Worm (Caenorhabditis elegans) whole organism, mixed stage, embryonic: ENCODE data around the gene Y32G9A.2.

Experiments used
- blmp-1 ChIP-seq: fragments of 150-350 bp; optimal IDR thresholded peaks from 2 replicates; lab custom pipeline; 2014; ENCODE audit warnings: missing biosample characterization, missing genetic modification characterization
- ceh-43 ChIP-seq: fragments of 200-800 bp; sonication (Bioruptor generic); optimal IDR thresholded peaks from 2 replicates; lab custom pipeline; 2018; ENCODE audit warnings: mild to moderate bottlenecking, missing genetic modification characterization, moderate library complexity, missing compliant biosample characterization
- ces-1 ChIP-seq: fragments of 150-350 bp; optimal IDR thresholded peaks from 2 replicates; lab custom pipeline; 2014; ENCODE audit warnings: missing biosample characterization, missing genetic modification reagents, missing genetic modification characterization
- elt-1 ChIP-seq: sonication (generic microtip); optimal IDR thresholded peaks from 2 replicates; lab custom pipeline; 2017; ENCODE audit warnings: missing genetic modification characterization, mild to moderate bottlenecking, missing compliant biosample characterization, antibody characterized with exemption, moderate library complexity, borderline replicate concordance; ENCODE audit not compliant: insufficient read depth
- lin-13 ChIP-seq: fragments of 150-350 bp; optimal IDR thresholded peaks from 2 replicates; lab custom pipeline; 2014; ENCODE audit warnings: missing biosample characterization, missing genetic modification characterization
- lsy-2 ChIP-seq: fragments of 150-350 bp; optimal IDR thresholded peaks from 2 replicates; lab custom pipeline; 2014; ENCODE audit warnings: missing biosample characterization, missing genetic modification characterization
- mep-1 ChIP-seq: fragments of 150-350 bp; optimal IDR thresholded peaks from 2 replicates; lab custom pipeline; 2017; ENCODE audit warnings: missing biosample characterization, missing genetic modification reagents, missing genetic modification characterization, inconsistent platforms
- mls-2 ChIP-seq: sonication (generic microtip); optimal IDR thresholded peaks from 2 replicates; lab custom pipeline; 2016; ENCODE audit warnings: mild to moderate bottlenecking, missing genetic modification characterization, moderate library complexity, missing compliant biosample characterization
- nhr-237 ChIP-seq: fragments of 150-350 bp; optimal IDR thresholded peaks from 2 replicates; lab custom pipeline; 2014; ENCODE audit warnings: missing biosample characterization, missing genetic modification characterization
- sem-2 ChIP-seq: fragments of 200-800 bp; sonication (Bioruptor generic); optimal IDR thresholded peaks from 2 replicates; lab custom pipeline; 2018; ENCODE audit warnings: mild to moderate bottlenecking, missing genetic modification characterization, missing compliant biosample characterization
- snpc-4 ChIP-seq: fragments of 150-350 bp; optimal IDR thresholded peaks from 2 replicates; lab custom pipeline; 2014; ENCODE audit warnings: missing biosample characterization, missing genetic modification characterization
- unc-39 ChIP-seq: fragments of 150-350 bp; optimal IDR thresholded peaks from 2 replicates; lab custom pipeline; 2014; ENCODE audit warnings: missing biosample characterization, missing genetic modification characterization
- unc-62 ChIP-seq: fragments of 150-350 bp; optimal IDR thresholded peaks from 2 replicates; lab custom pipeline; 2014; ENCODE audit warnings: missing biosample characterization, missing genetic modification reagents, missing genetic modification characterization
- ztf-11 ChIP-seq: fragments of 150-350 bp; optimal IDR thresholded peaks from 2 replicates; lab custom pipeline; 2014; ENCODE audit warnings: missing biosample characterization, missing genetic modification characterization

DNA sequence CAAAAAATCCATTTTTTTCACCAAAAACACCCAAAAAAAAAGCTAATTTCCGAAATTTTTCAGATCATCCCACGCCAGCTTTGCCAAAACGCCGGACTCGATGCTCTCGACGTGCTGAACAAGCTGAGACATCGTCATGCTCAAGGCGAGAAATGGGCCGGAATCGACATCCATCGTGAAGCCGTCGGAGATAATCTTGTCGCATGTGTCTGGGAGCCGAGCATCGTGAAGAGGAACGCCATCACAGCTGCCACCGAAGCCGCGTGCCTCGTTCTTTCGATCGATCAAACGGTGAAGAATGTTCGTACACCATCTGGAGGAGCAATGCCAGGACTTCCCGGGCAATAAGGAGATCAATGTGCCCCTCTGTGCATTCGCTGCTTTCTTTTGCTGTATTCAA is 43.5 kb upstream of the Y32G9A.2 start:
- TF ChIP-seq unc-62 (GFP tag; lab: Kevin White, UChicago): no peak
- TF ChIP-seq mls-2 (tag; lab: Kevin White, UChicago): no peak
- TF ChIP-seq lin-13 (tag; lab: Kevin White, UChicago): no peak
- no peak for TF ChIP-seq snpc-4
- no peak for TF ChIP-seq ztf-11 (tag; lab: Kevin White, UChicago)
- no peak for TF ChIP-seq sem-2 (GFP tag; lab: Kevin White, UChicago)
- no peak for TF ChIP-seq ces-1 (GFP tag; lab: Kevin White, UChicago)
- no peak for TF ChIP-seq elt-1 (tag; lab: Kevin White, UChicago)
- no peak for TF ChIP-seq blmp-1
- no peak for TF ChIP-seq mep-1 (tag; lab: Kevin White, UChicago)
- no peak for TF ChIP-seq unc-39 (tag; lab: Kevin White, UChicago)
- no peak for TF ChIP-seq lsy-2 (tag; lab: Kevin White, UChicago)
- TF ChIP-seq nhr-237: no peak
- no peak for TF ChIP-seq ceh-43
